Worm (Caenorhabditis elegans) whole organism, midembryonic: ENCODE results near the gene sru-30.

Experiments
- T22C8.4 ChIP-seq: fragments of 200-800 bp; sonication (Bioruptor generic); IDR thresholded peaks from 2 replicates; pipeline ENCODE4 v1.3.6; 2022; ENCODE audit warnings: missing genetic modification characterization, missing compliant biosample characterization
- cog-1 ChIP-seq: sonication (generic microtip); optimal IDR thresholded peaks from 2 replicates; lab custom pipeline; 2016; ENCODE audit warnings: missing genetic modification characterization, missing compliant biosample characterization
- flt-1 ChIP-seq: fragments of 200-800 bp; sonication (Bioruptor generic); IDR thresholded peaks from 2 replicates; pipeline ENCODE4 v1.3.6; 2022; ENCODE audit warnings: missing genetic modification characterization, missing compliant biosample characterization
- klf-2 ChIP-seq: fragments of 200-800 bp; sonication (Bioruptor generic); conservative IDR thresholded peaks from 2 replicates; pipeline ENCODE4 v1.3.6; 2022; ENCODE audit warnings: missing genetic modification reagents, missing genetic modification characterization, missing compliant biosample characterization
- med-1 ChIP-seq: sonication (generic microtip); optimal IDR thresholded peaks from 2 replicates; lab custom pipeline; 2017; ENCODE audit warnings: missing genetic modification characterization, mild to moderate bottlenecking, missing compliant biosample characterization, antibody characterized with exemption, missing genetic modification reagents; ENCODE audit not compliant: insufficient read depth
- ref-1 ChIP-seq: fragments of 200-800 bp; sonication (Bioruptor generic); conservative IDR thresholded peaks from 2 replicates; pipeline ENCODE4 v1.3.6; 2022; ENCODE audit warnings: missing genetic modification reagents, missing genetic modification characterization, missing compliant biosample characterization
- tab-1 ChIP-seq: fragments of 200-800 bp; sonication (Bioruptor generic); IDR thresholded peaks from 2 replicates; pipeline ENCODE4 v1.3.6; 2022; ENCODE audit warnings: missing genetic modification characterization, missing compliant biosample characterization
- ztf-23 ChIP-seq: fragments of 200-800 bp; sonication (Bioruptor generic); IDR thresholded peaks from 2 replicates; pipeline ENCODE4 v1.3.6; 2022; ENCODE audit warnings: missing genetic modification reagents, missing genetic modification characterization, missing compliant biosample characterization
- ztf-29 ChIP-seq: fragments of 200-800 bp; sonication (Bioruptor generic); IDR thresholded peaks from 2 replicates; pipeline ENCODE4 v1.3.6; 2022; ENCODE audit warnings: missing genetic modification reagents, missing genetic modification characterization, missing compliant biosample characterization

The sru-30 gene

DNA sequence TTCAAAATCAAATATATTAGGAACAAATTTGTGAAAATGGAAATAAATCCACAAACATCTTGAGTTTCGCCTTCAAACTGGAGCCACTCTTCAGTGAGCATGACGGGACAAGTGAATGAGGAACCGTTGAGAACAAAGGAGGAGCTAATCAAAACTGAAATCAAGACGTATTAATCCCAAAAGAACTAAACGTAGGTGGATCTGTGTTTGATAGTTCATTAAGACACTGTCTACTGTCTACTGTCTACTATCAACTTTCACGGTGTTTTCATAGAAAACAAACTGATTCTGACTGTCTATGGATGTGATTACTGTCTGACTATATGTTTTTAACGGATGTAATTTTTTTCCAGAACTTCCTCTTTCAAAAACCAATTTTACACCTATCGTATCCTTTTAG is 8.1 kb downstream of the sru-30 start, which contains the start of gene str-193:
Gene str-193 (minus strand): TSS at position 101 of the 400 bp plus-strand sequence.
- TF ChIP-seq med-1 (no peak), ztf-29 (no peak), ztf-23 (no peak), T22C8.4 (GFP tag; lab: Robert Waterston, UW) (no peak)

DNA sequence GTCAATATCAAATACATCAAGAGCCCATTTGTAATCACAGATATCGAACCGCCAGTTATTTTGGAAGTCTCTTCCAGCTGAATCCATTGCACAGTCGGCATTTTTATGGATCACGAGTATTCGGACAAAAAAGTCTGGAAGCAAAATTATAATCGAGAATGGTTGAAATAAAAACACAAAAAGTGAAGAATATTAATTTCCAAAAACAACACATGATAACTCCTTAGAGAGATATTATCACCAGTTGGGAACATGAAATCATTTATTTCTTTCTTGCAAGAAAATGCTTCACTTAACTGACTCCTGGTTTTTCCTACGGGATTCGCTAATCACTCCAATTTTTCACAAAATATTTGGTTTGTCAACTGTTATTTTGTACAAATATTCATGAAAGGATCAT is 10.5 kb downstream of the sru-30 start, which contains the start of gene str-2:
Gene str-2 (minus strand): TSS at position 101 of the 400 bp plus-strand sequence.
- TF ChIP-seq ztf-29 = no peak
- no peak for TF ChIP-seq tab-1 (GFP tag; lab: Robert Waterston, UW)
- TF ChIP-seq ref-1 (GFP tag; lab: Robert Waterston, UW) = no peak
- TF ChIP-seq ztf-23 = no peak
- no peak for TF ChIP-seq flt-1
- TF ChIP-seq klf-2 (GFP tag; lab: Robert Waterston, UW) = no peak
- no peak for TF ChIP-seq cog-1
- no peak for TF ChIP-seq med-1
- no peak for TF ChIP-seq T22C8.4 (GFP tag; lab: Robert Waterston, UW)

- TF ChIP-seq flt-1 = no peak
- no peak for TF ChIP-seq klf-2 (GFP tag; lab: Robert Waterston, UW)
- no peak for TF ChIP-seq ref-1 (GFP tag; lab: Robert Waterston, UW)
- TF ChIP-seq T22C8.4 (GFP tag; lab: Robert Waterston, UW) = no peak
- no peak for TF ChIP-seq cog-1
- TF ChIP-seq med-1 = no peak
- TF ChIP-seq ztf-29 = no peak
- TF ChIP-seq tab-1 (GFP tag; lab: Robert Waterston, UW) = no peak
- TF ChIP-seq ztf-23 = no peak
Observed at ce11 chrV:9833900-9834299, 20.3 kb downstream of the sru-30 start, which contains the start of gene sru-40. Gene sru-40 (minus strand): TSS chrV:9834000.

DNA sequence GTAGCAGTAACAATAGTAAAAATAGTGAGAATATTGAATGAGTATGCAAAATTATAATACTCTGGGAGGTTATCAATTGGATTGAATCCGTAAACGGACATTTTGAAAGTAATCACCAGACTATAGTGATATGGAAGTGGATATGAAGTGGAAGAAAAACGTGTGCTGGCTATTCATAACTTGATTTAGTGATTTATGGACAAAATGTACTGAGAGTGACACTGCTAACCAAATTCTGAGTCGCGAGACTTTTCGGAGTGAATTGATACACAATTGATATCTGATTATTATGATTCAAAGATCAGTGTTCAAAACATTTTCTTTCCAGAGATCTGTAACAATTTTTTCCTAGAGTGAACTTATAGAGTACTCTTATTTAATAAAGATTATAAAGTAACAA is 22.3 kb downstream of the sru-30 start, which contains the start of gene sru-38:
Gene sru-38 (minus strand): TSS at position 101 of the 400 bp plus-strand sequence.
- TF ChIP-seq med-1 = no peak
- TF ChIP-seq klf-2 (GFP tag; lab: Robert Waterston, UW) = no peak
- no peak for TF ChIP-seq tab-1 (GFP tag; lab: Robert Waterston, UW)
- no peak for TF ChIP-seq flt-1

ce11 chrV:9837679-9838078 is 24.1 kb downstream of the sru-30 start, which contains the start of gene srsx-21:
Gene srsx-21 (plus strand): TSS chrV:9837979.
- TF ChIP-seq klf-2 (GFP tag; lab: Robert Waterston, UW) = no peak
- no peak for TF ChIP-seq ref-1 (GFP tag; lab: Robert Waterston, UW)
- TF ChIP-seq flt-1 = no peak
- no peak for TF ChIP-seq ztf-23

DNA sequence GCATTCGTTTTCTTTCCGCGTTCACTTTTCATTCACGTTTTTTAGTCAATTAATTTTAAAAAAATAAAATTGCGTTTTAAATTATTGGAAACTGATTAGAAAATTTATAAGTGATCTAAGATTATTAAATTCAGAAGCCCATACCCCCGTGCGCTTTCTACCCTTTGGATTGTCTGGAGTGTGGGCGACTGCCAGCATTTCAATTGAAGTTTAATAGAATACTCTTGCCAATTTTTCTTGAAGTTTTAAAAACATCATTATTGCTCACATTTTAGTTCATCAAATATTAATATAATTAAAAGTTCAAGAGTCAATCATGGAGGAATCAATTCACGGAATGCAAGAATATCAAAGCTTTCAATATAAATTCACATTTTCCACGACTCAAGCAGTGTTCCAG is 27.7 kb downstream of the sru-30 start, which contains the start of gene sru-36:
Gene sru-36 (plus strand): TSS at position 301 of the 400 bp plus-strand sequence.
- TF ChIP-seq cog-1 = no peak
- no peak for TF ChIP-seq ref-1 (GFP tag; lab: Robert Waterston, UW)
- TF ChIP-seq tab-1 (GFP tag; lab: Robert Waterston, UW) = no peak

DNA sequence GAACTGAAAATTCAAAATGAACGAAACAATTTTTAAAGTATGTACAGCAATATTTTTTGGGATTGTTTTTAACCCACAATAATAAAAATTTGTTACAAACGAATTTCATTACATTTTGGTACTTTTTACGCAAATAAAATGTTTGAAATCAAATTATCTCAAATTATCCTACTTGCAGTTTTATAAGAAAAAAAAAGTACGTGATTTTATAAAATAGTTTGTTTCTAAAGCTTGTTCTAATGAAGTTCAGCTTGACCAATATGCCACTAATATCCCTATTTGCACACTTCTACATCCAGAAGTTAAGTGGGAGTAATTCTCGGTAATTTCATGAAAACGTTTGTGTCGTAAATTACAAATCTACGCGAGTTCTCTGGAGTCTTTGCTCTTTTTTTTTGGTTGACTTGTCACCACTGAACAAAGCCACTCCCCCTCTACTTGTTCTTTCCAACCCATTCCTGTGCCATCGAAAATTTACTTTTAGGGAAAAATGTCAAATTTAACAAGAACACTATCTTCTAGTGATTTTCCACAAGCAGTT is 29.8 kb downstream of the sru-30 start, which contains the start of gene sru-8:
Gene sru-8 (plus strand): TSS at position 491 of the 541 bp plus-strand sequence.
- TF ChIP-seq flt-1 = no peak
- no peak for TF ChIP-seq ztf-23
- no peak for TF ChIP-seq med-1
- no peak for TF ChIP-seq T22C8.4 (GFP tag; lab: Robert Waterston, UW)
- no peak for TF ChIP-seq tab-1 (GFP tag; lab: Robert Waterston, UW)
- TF ChIP-seq cog-1 = no peak
- no peak for TF ChIP-seq klf-2 (GFP tag; lab: Robert Waterston, UW)
- TF ChIP-seq ref-1 (GFP tag; lab: Robert Waterston, UW) = no peak
- TF ChIP-seq ztf-29 = no peak

- TF ChIP-seq cog-1 (no peak), flt-1 (no peak), klf-2 (GFP tag; lab: Robert Waterston, UW) (no peak), ref-1 (GFP tag; lab: Robert Waterston, UW) (no peak), tab-1 (GFP tag; lab: Robert Waterston, UW) (no peak), T22C8.4 (GFP tag; lab: Robert Waterston, UW) (no peak), med-1 (no peak), ztf-29 (no peak), ztf-23 (no peak)
Observed at ce11 chrV:9848576-9848975, 34.9 kb downstream of the sru-30 start.

DNA sequence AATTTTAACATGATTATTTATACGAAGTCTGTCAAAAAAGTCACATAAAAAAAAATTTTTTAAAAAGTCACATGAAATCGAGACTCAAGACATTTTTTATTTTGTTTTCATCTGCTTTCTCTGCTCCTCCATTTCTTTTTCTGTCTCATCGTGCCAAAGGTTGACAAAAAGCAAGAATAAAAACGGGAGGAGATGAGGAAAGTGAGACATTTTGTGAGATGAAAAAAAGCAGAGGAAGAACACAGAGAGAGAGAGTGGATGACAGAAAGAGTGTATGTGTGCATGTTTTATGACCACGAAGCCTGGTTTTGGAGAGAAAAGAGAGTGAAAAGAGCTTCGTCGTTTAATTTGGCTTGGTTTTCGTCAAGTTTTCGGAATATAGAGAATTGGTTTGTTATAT is 40.2 kb downstream of the sru-30 start:
- TF ChIP-seq med-1 (no peak), flt-1 (no peak), ref-1 (GFP tag; lab: Robert Waterston, UW) (no peak), ztf-23 (no peak), klf-2 (GFP tag; lab: Robert Waterston, UW) (no peak), T22C8.4 (GFP tag; lab: Robert Waterston, UW) (no peak)

DNA sequence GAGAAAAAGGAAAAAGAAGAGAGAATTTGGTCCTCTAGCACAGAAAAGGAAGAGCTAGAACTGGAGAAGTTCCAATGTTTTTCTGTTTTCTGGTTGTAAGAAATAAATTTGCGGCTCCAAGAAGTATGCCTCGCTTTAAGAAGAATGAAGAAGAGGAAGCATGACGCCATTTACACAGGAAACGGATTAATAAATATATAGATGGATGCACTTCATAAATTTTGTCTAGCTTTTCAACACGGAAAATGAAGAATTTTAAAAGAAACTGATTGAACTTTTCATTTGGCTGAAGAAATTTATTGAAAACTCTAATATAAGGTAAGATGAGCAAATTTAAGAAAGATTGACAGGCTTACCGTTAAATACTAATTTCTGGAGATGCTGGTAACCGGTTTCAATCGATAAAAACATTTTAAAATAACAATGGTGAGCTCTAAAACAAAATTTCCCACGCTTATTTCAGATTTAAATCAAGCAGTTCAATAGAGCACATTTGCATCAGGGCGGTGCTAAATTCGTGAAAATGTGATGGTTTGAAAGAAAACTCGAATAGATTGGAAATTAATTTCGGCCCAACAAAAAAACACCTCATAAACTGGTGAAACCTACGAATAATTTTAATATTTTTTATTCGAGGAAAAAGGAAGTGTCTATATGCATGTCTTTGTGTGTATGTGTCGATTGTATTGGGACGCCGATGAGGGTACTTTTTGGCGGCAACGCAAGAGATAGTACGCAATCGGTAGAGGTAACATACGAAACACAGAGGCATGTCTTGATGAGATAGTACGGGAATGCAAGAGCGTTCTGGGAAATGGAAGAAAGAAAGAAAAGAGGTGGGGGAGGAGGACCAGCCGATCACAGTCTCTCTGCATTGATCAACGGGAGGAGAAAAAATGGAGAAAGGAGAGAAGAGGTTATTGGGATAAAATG is 42.6 kb downstream of the sru-30 start:
- TF ChIP-seq cog-1 (peak; percentile 31), med-1 (no peak), ztf-23 (no peak), T22C8.4 (GFP tag; lab: Robert Waterston, UW) (no peak), ztf-29 (no peak)

DNA sequence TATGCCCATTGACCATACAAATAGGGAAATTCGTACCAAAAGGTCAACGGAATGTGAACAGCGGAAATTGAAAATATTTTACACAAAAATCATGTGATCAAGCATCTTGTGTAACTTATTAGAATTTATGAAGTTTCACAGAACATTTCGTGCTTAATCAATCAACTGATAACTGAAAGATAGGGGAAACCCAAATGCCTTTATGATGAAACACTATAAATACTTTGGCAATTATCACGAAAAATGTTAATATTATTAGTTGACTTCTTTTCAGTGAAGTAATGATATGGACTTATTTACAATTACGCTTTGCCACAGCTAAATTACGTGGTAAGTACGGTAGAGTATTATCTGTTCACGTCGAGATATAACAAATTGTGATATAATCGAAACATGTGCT is 43.4 kb downstream of the sru-30 start:
- no peak for TF ChIP-seq T22C8.4 (GFP tag; lab: Robert Waterston, UW)
- TF ChIP-seq ztf-23 = no peak
- no peak for TF ChIP-seq cog-1
- TF ChIP-seq klf-2 (GFP tag; lab: Robert Waterston, UW) = no peak
- no peak for TF ChIP-seq ref-1 (GFP tag; lab: Robert Waterston, UW)
- TF ChIP-seq tab-1 (GFP tag; lab: Robert Waterston, UW) = no peak
- TF ChIP-seq ztf-29 = no peak
- no peak for TF ChIP-seq flt-1
- no peak for TF ChIP-seq med-1
